Fruit fly (Drosophila melanogaster) whole organism, pupa: ENCODE results near the gene unc-119.

ENCODE experiments used
- CG10348 ChIP-seq: fragments of 200-800 bp; sonication (Bioruptor generic); IDR thresholded peaks from 2 replicates; pipeline ENCODE4 v1.3.6; 2022; ENCODE audit warnings: missing biosample characterization, missing genetic modification characterization
- CG12605 ChIP-seq: fragments of 200-800 bp; sonication (Bioruptor generic); IDR thresholded peaks from 2 replicates; pipeline ENCODE4 v1.3.6; 2022; ENCODE audit warnings: missing biosample characterization, missing genetic modification characterization
- CG13204 ChIP-seq: fragments of 200-800 bp; sonication (Bioruptor generic); optimal IDR thresholded peaks from 2 replicates; lab custom pipeline; 2018; ENCODE audit warnings: missing biosample characterization, mild to moderate bottlenecking, missing genetic modification characterization, moderate library complexity
- CG14655 ChIP-seq: fragments of 200-800 bp; sonication (Bioruptor generic); optimal IDR thresholded peaks from 3 replicates; lab custom pipeline; 2017; ENCODE audit warnings: mild to moderate bottlenecking, missing biosample characterization, missing genetic modification reagents, missing genetic modification characterization
- CG15710 ChIP-seq: fragments of 200-800 bp; sonication (Bioruptor generic); optimal IDR thresholded peaks from 2 replicates; lab custom pipeline; 2018; ENCODE audit warnings: missing biosample characterization, mild to moderate bottlenecking, missing genetic modification characterization, moderate library complexity
- CG17806 ChIP-seq: fragments of 200-800 bp; sonication (Bioruptor generic); optimal IDR thresholded peaks from 2 replicates; lab custom pipeline; 2018; ENCODE audit warnings: missing biosample characterization, mild to moderate bottlenecking, missing genetic modification characterization, moderate library complexity
- CG32121 ChIP-seq: fragments of 200-800 bp; sonication (Bioruptor generic); IDR thresholded peaks from 2 replicates; pipeline ENCODE4 v1.3.6; 2022; ENCODE audit warnings: missing biosample characterization, missing genetic modification characterization
- CG34367 ChIP-seq: fragments of 200-800 bp; sonication (Bioruptor generic); optimal IDR thresholded peaks from 2 replicates; lab custom pipeline; 2018; ENCODE audit warnings: missing biosample characterization, mild to moderate bottlenecking, missing genetic modification characterization
- CG4496 ChIP-seq: fragments of 200-800 bp; sonication (Bioruptor generic); IDR thresholded peaks from 3 replicates; pipeline ENCODE4 v1.3.6; 2022; ENCODE audit warnings: missing biosample characterization, missing genetic modification characterization
- CG8159 ChIP-seq: fragments of 200-800 bp; sonication (Bioruptor generic); optimal IDR thresholded peaks from 3 replicates; lab custom pipeline; 2018; ENCODE audit warnings: missing biosample characterization, mild to moderate bottlenecking, missing genetic modification characterization, moderate library complexity
- CG8301 ChIP-seq: fragments of 200-800 bp; sonication (Bioruptor generic); optimal IDR thresholded peaks from 2 replicates; lab custom pipeline; 2018; ENCODE audit warnings: missing biosample characterization, mild to moderate bottlenecking, missing genetic modification characterization
- CG9948 ChIP-seq: fragments of 200-800 bp; sonication (Bioruptor generic); optimal IDR thresholded peaks from 2 replicates; lab custom pipeline; 2018; ENCODE audit warnings: missing biosample characterization, mild to moderate bottlenecking, missing genetic modification characterization, moderate library complexity
- D1 ChIP-seq: fragments of 200-800 bp; sonication (Bioruptor generic); optimal IDR thresholded peaks from 2 replicates; lab custom pipeline; 2018; ENCODE audit warnings: missing biosample characterization, mild to moderate bottlenecking, missing genetic modification characterization, moderate library complexity
- EcR ChIP-seq: fragments of 200-800 bp; sonication (Bioruptor generic); optimal IDR thresholded peaks from 3 replicates; lab custom pipeline; 2019; ENCODE audit warnings: missing biosample characterization, missing genetic modification characterization, mild to moderate bottlenecking, moderate library complexity, missing genetic modification reagents
- Ets98B ChIP-seq: fragments of 200-800 bp; sonication (Bioruptor generic); IDR thresholded peaks from 2 replicates; pipeline ENCODE4 v1.3.6; 2022; ENCODE audit warnings: missing biosample characterization, missing genetic modification characterization
- Pif1A ChIP-seq: fragments of 200-800 bp; sonication (Bioruptor generic); optimal IDR thresholded peaks from 3 replicates; lab custom pipeline; 2016; ENCODE audit warnings: missing biosample characterization, missing genetic modification characterization
- Pif1B ChIP-seq: fragments of 200-800 bp; sonication (Bioruptor generic); optimal IDR thresholded peaks from 3 replicates; lab custom pipeline; 2016; ENCODE audit warnings: missing biosample characterization, missing genetic modification characterization
- Snoo ChIP-seq: fragments of 200-800 bp; sonication (Bioruptor generic); optimal IDR thresholded peaks from 3 replicates; lab custom pipeline; 2017; ENCODE audit warnings: missing biosample characterization, mild to moderate bottlenecking, missing genetic modification characterization, inconsistent platforms
- fd96Ca ChIP-seq: fragments of 200-800 bp; sonication (Bioruptor generic); IDR thresholded peaks from 3 replicates; pipeline ENCODE4 v1.3.6; 2022; ENCODE audit warnings: missing biosample characterization, missing genetic modification characterization
- gl ChIP-seq: fragments of 200-800 bp; sonication (Bioruptor generic); optimal IDR thresholded peaks from 2 replicates; lab custom pipeline; 2018; ENCODE audit warnings: missing biosample characterization, mild to moderate bottlenecking, missing genetic modification characterization
- rn ChIP-seq: fragments of 200-800 bp; sonication (Bioruptor generic); IDR thresholded peaks from 2 replicates; pipeline ENCODE4 v1.3.6; 2022; ENCODE audit warnings: missing biosample characterization, missing genetic modification characterization

unc-119 gene

dm6 chrX:7333858-7334800, 43.0 kb upstream of the unc-119 start:
- TF ChIP-seq CG10348 (GFP tag; lab: Robert Waterston, UW), result no peak
- no peak for TF ChIP-seq CG12605 (GFP tag; lab: Robert Waterston, UW)
- no peak for TF ChIP-seq CG13204
- peak; percentile 38; the same call in 1 of the 2 replicates for TF ChIP-seq rn
- TF ChIP-seq CG14655 (GFP tag; lab: Kevin White, UChicago), result peak; percentile 85
- no peak for TF ChIP-seq CG32121 (GFP tag; lab: Robert Waterston, UW)
- peak; percentile 11 for TF ChIP-seq EcR (GFP tag; lab: Kevin White, UChicago)
- TF ChIP-seq CG8301 (tag; lab: Kevin White, UChicago), result peak; percentile 67
- TF ChIP-seq fd96Ca (GFP tag; lab: Robert Waterston, UW), result 0 out of 3 replicates have a peak, but pooled peaks have one; percentile 20
- peak; percentile 86 for TF ChIP-seq CG17806
- TF ChIP-seq CG8159 (tag; lab: Kevin White, UChicago), result peak; percentile 88
- peak; percentile 76 for TF ChIP-seq Pif1B (GFP tag; lab: Kevin White, UChicago)
- peak; percentile 53; the same call in 1 of the 3 replicates for TF ChIP-seq CG4496 (GFP tag; lab: Robert Waterston, UW)
- peak; percentile 69 for TF ChIP-seq CG34367 (tag; lab: Kevin White, UChicago)
- TF ChIP-seq Pif1A (GFP tag; lab: Kevin White, UChicago), result peak; percentile 77
- TF ChIP-seq Ets98B (GFP tag; lab: Robert Waterston, UW), result no peak
- TF ChIP-seq CG9948 (tag; lab: Kevin White, UChicago), result peak; percentile 83
- peak; percentile 32 for TF ChIP-seq Snoo (tag; lab: Kevin White, UChicago)
- peak; percentile 44 for TF ChIP-seq gl
- TF ChIP-seq CG15710, result peak; percentile 85
- peak; percentile 77 for TF ChIP-seq D1 (tag; lab: Kevin White, UChicago)
- TF ChIP-seq, all 21 proteins: peak for 16

DNA sequence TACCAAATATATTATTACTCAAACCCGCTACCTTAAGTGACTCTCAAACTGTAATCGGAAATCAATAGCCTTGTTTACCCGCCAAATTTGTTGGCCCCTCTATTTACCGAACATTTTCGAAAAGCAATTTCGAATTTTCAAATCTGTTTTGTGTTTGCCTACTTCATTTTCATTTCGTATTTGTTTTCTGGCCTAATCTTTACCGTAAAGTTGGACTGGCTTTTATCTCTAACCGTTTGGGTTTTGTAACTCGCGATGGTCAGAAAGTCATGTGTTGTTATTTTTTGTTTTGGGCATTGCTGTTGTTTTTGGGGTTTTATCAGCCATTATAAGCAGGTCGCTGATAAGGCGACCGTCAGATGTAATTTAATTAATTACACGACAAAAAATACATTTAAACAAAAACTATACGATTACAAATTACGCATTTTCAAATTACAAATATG, 42.2 kb upstream of the unc-119 start:
- TF ChIP-seq CG17806, result no peak
- TF ChIP-seq CG9948 (tag; lab: Kevin White, UChicago), result no peak
- TF ChIP-seq Pif1A (GFP tag; lab: Kevin White, UChicago), result no peak

dm6 chrX:7332493-7332892, 41.4 kb upstream of the unc-119 start:
- TF ChIP-seq CG10348 (GFP tag; lab: Robert Waterston, UW), result no peak
- no peak for TF ChIP-seq rn
- no peak for TF ChIP-seq Pif1A (GFP tag; lab: Kevin White, UChicago)
- TF ChIP-seq CG17806, result peak; percentile 6
- no peak for TF ChIP-seq CG9948 (tag; lab: Kevin White, UChicago)
- no peak for TF ChIP-seq CG34367 (tag; lab: Kevin White, UChicago)
- peak; percentile 29; the same call in 1 of the 3 replicates for TF ChIP-seq CG4496 (GFP tag; lab: Robert Waterston, UW)
- TF ChIP-seq fd96Ca (GFP tag; lab: Robert Waterston, UW), result no peak
- TF ChIP-seq CG14655 (GFP tag; lab: Kevin White, UChicago), result peak; percentile 35
- peak; percentile 1 for TF ChIP-seq CG8301 (tag; lab: Kevin White, UChicago)
- no peak for TF ChIP-seq CG15710
- TF ChIP-seq CG12605 (GFP tag; lab: Robert Waterston, UW), result no peak
- TF ChIP-seq D1 (tag; lab: Kevin White, UChicago), result no peak
- TF ChIP-seq CG13204, result no peak

- no peak for TF ChIP-seq CG4496 (GFP tag; lab: Robert Waterston, UW)
- TF ChIP-seq CG8159 (tag; lab: Kevin White, UChicago), result no peak
- no peak for TF ChIP-seq fd96Ca (GFP tag; lab: Robert Waterston, UW)
- TF ChIP-seq CG12605 (GFP tag; lab: Robert Waterston, UW), result no peak
- no peak for TF ChIP-seq Snoo (tag; lab: Kevin White, UChicago)
Measured at dm6 chrX:7332091-7332490, 41.0 kb upstream of the unc-119 start, which contains the start of gene CG42780. TSS of gene CG42780 (minus strand) at chrX:7332191.

dm6 chrX:7328746-7329145, 37.6 kb upstream of the unc-119 start, which contains the start of gene Acsf3:
TSS of gene Acsf3 (plus strand) at chrX:7329046.
- TF ChIP-seq D1 (tag; lab: Kevin White, UChicago) (no peak), CG13204 (no peak), Pif1B (GFP tag; lab: Kevin White, UChicago) (no peak), CG8301 (tag; lab: Kevin White, UChicago) (no peak), Pif1A (GFP tag; lab: Kevin White, UChicago) (no peak), CG15710 (no peak), CG12605 (GFP tag; lab: Robert Waterston, UW) (no peak), CG9948 (tag; lab: Kevin White, UChicago) (no peak), gl (no peak), CG14655 (GFP tag; lab: Kevin White, UChicago) (no peak), EcR (GFP tag; lab: Kevin White, UChicago) (no peak), CG4496 (GFP tag; lab: Robert Waterston, UW) (no peak), CG32121 (GFP tag; lab: Robert Waterston, UW) (no peak), CG17806 (no peak), CG34367 (tag; lab: Kevin White, UChicago) (no peak)
- TF ChIP-seq, all 21 proteins: peak for 0
